Fruit fly (Drosophila melanogaster) whole organism: ENCODE data around the gene FoxL1.

Source experiments
- CG8478 ChIP-seq: fragments of >200 bp; optimal IDR thresholded peaks from 2 replicates; lab custom pipeline; 2018; ENCODE audit warnings: inconsistent platforms
- Dll ChIP-seq: fragments of >200 bp; optimal IDR thresholded peaks from 2 replicates; lab custom pipeline; 2017
- EcR ChIP-seq, 2 experiments: fragments of >200 bp; optimal IDR thresholded peaks; 2 replicates each; lab custom pipeline; 2017; ENCODE audit warnings: missing biosample characterization in 2 of 2, missing genetic modification characterization in 2 of 2, missing genetic modification reagents in 2 of 2
- pan ChIP-seq: fragments of >200 bp; optimal IDR thresholded peaks from 2 replicates; lab custom pipeline; 2017
- psq ChIP-seq: fragments of >200 bp; optimal IDR thresholded peaks from 2 replicates; lab custom pipeline; 2017
- usp ChIP-seq: fragments of >200 bp; optimal IDR thresholded peaks from 2 replicates; lab custom pipeline; 2017; ENCODE audit warnings: missing biosample characterization, missing genetic modification characterization, mixed read lengths

dm6 chr3L:4024464-4024863 lies 5.8 kb downstream of the FoxL1 start:
- TF ChIP-seq Dll (lab: Kevin White, UChicago) = no peak
- TF ChIP-seq EcR (GFP tag; optimal IDR thresholded peaks at IDR 0.05; lab: Kevin White, UChicago) = no peak
- no peak for TF ChIP-seq CG8478 (lab: Kevin White, UChicago)
- TF ChIP-seq psq (lab: Kevin White, UChicago) = no peak
- no peak for TF ChIP-seq pan (lab: Kevin White, UChicago)
- no peak for TF ChIP-seq usp (GFP tag; lab: Kevin White, UChicago)
